Fruit fly (Drosophila melanogaster): Measurements from ENCODE around the gene CG4045.
A peak's percentile ranks its signal among the peaks of the same experiment; 100 is the strongest.

Gene CG4045

DNA sequence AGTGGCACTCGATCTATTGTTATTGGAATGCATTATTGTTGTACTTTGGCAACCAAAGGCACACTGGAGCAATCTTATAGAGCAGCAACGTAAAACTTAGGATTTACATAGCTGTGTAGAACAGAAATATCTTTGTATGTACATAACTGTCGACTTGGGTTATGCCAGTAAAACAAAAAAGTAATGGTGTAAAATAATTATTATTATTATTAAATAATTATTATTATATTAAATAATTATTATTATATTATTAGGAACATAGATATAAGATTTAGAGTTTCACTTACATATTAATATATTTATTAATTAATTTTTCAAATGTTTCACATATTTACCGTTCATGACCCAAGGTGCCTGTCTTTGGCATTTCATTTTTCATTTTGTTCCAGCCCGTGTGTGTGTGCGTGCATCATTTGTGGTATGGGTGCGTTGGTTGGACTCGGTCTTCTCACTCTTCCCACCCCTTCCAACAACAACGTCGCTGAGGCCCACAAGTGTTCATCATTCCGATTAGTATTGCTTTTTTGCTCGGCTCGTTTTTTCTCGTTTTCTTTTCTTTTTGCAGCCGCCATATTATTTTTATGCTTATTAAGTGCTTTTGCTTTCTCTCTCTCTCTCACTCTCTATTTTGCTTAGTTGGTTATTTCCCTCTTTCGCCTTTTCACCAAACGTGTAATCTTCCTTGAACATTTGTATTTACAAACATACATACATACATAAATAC lies 48.4 kb upstream of the CG4045 start (continued):
- peak; percentile 90 for TF ChIP-seq CG18476 (GFP tag; optimal IDR thresholded peaks at IDR 0.05)
- TF ChIP-seq nerfin-2 (GFP tag; IDR thresholded peaks at IDR 0.05; ENCODE audit: partially characterized antibody), result no peak
- peak; percentile 29; the same call in 1 of the 2 replicates for TF ChIP-seq inv (GFP tag; IDR thresholded peaks at IDR 0.05; ENCODE audit: partially characterized antibody)
- TF ChIP-seq C15 (GFP tag; IDR thresholded peaks at IDR 0.05), result peak; percentile 77; the same call in 2 of the 3 replicates
- peak; percentile 66 for TF ChIP-seq CG9876 (GFP tag; optimal IDR thresholded peaks at IDR 0.05)
- TF ChIP-seq amos (GFP tag; IDR thresholded peaks at IDR 0.05; ENCODE audit: partially characterized antibody), result no peak
- TF ChIP-seq en (GFP tag; optimal IDR thresholded peaks at IDR 0.05), result peak; percentile 40
- peak; percentile 77 for TF ChIP-seq tx (GFP tag; optimal IDR thresholded peaks at IDR 0.05)
- peak; percentile 84 for TF ChIP-seq Ravus (GFP tag; IDR thresholded peaks at IDR 0.05)
- TF ChIP-seq Hmx (GFP tag; optimal IDR thresholded peaks at IDR 0.05), result peak; percentile 22
- peak; percentile 76 for TF ChIP-seq Dad (GFP tag; optimal IDR thresholded peaks at IDR 0.05)
- TF ChIP-seq dmrt99B (tag; optimal IDR thresholded peaks at IDR 0.05), result peak; percentile 99
- TF ChIP-seq B-H2 (GFP tag; optimal IDR thresholded peaks at IDR 0.05), result peak; percentile 94
- TF ChIP-seq gsb (GFP tag; IDR thresholded peaks at IDR 0.05), result peak; percentile 75
- TF ChIP-seq vfl (GFP tag; optimal IDR thresholded peaks at IDR 0.05), result peak; percentile 68
- peak; percentile 41 for TF ChIP-seq bigmax (GFP tag; optimal IDR thresholded peaks at IDR 0.05)
- TF ChIP-seq sisA (GFP tag; IDR thresholded peaks at IDR 0.05), result peak; percentile 93
- peak; percentile 98 for TF ChIP-seq NfI (GFP tag; optimal IDR thresholded peaks at IDR 0.05)
- no peak for TF ChIP-seq sc (optimal IDR thresholded peaks at IDR 0.05)
- TF ChIP-seq sc (GFP tag; optimal IDR thresholded peaks at IDR 0.05), result peak; percentile 99
- TF ChIP-seq Scr (GFP tag; IDR thresholded peaks at IDR 0.05; ENCODE audit: partially characterized antibody), result 0 out of 2 replicates have a peak, but pooled peaks have one; percentile 16

- peak; percentile 19 for TF ChIP-seq bcd (GFP tag; optimal IDR thresholded peaks at IDR 0.05)
- TF ChIP-seq Sox102F (GFP tag; optimal IDR thresholded peaks at IDR 0.05), result peak; percentile 61
- no peak for TF ChIP-seq Taf1 (GFP tag; IDR thresholded peaks at IDR 0.05)
- no peak for TF ChIP-seq CG8944 (GFP tag; optimal IDR thresholded peaks at IDR 0.05)
- peak; percentile 30; the same call in 1 of the 2 replicates for TF ChIP-seq wor (GFP tag; IDR thresholded peaks at IDR 0.05)
- TF ChIP-seq ind (GFP tag; optimal IDR thresholded peaks at IDR 0.05), result peak; percentile 46
- TF ChIP-seq sima (GFP tag; optimal IDR thresholded peaks at IDR 0.05), result no peak
- peak; percentile 44 for TF ChIP-seq CG12391 (tag; optimal IDR thresholded peaks at IDR 0.05)
- peak; percentile 54 for TF ChIP-seq CG10267 (tag; optimal IDR thresholded peaks at IDR 0.05)
- peak; percentile 13 for TF ChIP-seq pzg (GFP tag; optimal IDR thresholded peaks at IDR 0.05)
- TF ChIP-seq ewg (GFP tag; optimal IDR thresholded peaks at IDR 0.05), result peak; percentile 86
- no peak for TF ChIP-seq CG7786 (GFP tag; optimal IDR thresholded peaks at IDR 0.05)
- TF ChIP-seq CG8478 (optimal IDR thresholded peaks at IDR 0.05), result peak; percentile 96
- no peak for TF ChIP-seq CG3163 (GFP tag; optimal IDR thresholded peaks at IDR 0.05)
- TF ChIP-seq Fer2 (tag; optimal IDR thresholded peaks at IDR 0.05), result no peak
- no peak for TF ChIP-seq CG11560 (tag; IDR thresholded peaks at IDR 0.05)
- TF ChIP-seq Med (GFP tag), result peak; percentile 81
- no peak for TF ChIP-seq Dfd (GFP tag; optimal IDR thresholded peaks at IDR 0.05)
- peak; percentile 99 for TF ChIP-seq CG32767 (GFP tag; IDR thresholded peaks at IDR 0.05)
- peak; percentile 66 for TF ChIP-seq CG7987 (GFP tag; optimal IDR thresholded peaks at IDR 0.05)
- peak; percentile 29 for TF ChIP-seq CG14710 (tag; optimal IDR thresholded peaks at IDR 0.05)
- TF ChIP-seq CG16815 (GFP tag; optimal IDR thresholded peaks at IDR 0.05), result peak; percentile 31
- TF ChIP-seq CG6654 (GFP tag; optimal IDR thresholded peaks at IDR 0.05), result no peak
- TF ChIP-seq CG1647 (GFP tag; optimal IDR thresholded peaks at IDR 0.05), result peak; percentile 33
- peak; percentile 60 for TF ChIP-seq Sox100B (GFP tag; optimal IDR thresholded peaks at IDR 0.05)
- no peak for TF ChIP-seq Nf-YA (GFP tag; IDR thresholded peaks at IDR 0.05)
- no peak for TF ChIP-seq Mad (GFP tag; optimal IDR thresholded peaks at IDR 0.05)
Measured at dm6 chrX:2123013-2123964, 47.6 kb upstream of the CG4045 start, which contains the start of gene ph-d. ph-d (minus strand) TSS chrX:2123286.

Measured in whole organism, embryonic.